Fruit fly (Drosophila melanogaster) whole organism: ENCODE results near the gene Hsc70-3.
"Not testable (repeated sequence)": the region's sequence is repeated elsewhere in the genome, so short reads cannot be mapped to it uniquely, and the experiment has no call there.

Source experiments
- CG8478 ChIP-seq: fragments of >200 bp; optimal IDR thresholded peaks from 2 replicates; lab custom pipeline; 2018; ENCODE audit warnings: inconsistent platforms
- Dll ChIP-seq: fragments of >200 bp; optimal IDR thresholded peaks from 2 replicates; lab custom pipeline; 2017
- EcR ChIP-seq, 2 experiments: fragments of >200 bp; optimal IDR thresholded peaks; 2 replicates each; lab custom pipeline; 2017; ENCODE audit warnings: missing biosample characterization in 2 of 2, missing genetic modification characterization in 2 of 2, missing genetic modification reagents in 2 of 2
- pan ChIP-seq: fragments of >200 bp; optimal IDR thresholded peaks from 2 replicates; lab custom pipeline; 2017
- psq ChIP-seq: fragments of >200 bp; optimal IDR thresholded peaks from 2 replicates; lab custom pipeline; 2017
- usp ChIP-seq: fragments of >200 bp; optimal IDR thresholded peaks from 2 replicates; lab custom pipeline; 2017; ENCODE audit warnings: missing biosample characterization, missing genetic modification characterization, mixed read lengths

Gene Hsc70-3

DNA sequence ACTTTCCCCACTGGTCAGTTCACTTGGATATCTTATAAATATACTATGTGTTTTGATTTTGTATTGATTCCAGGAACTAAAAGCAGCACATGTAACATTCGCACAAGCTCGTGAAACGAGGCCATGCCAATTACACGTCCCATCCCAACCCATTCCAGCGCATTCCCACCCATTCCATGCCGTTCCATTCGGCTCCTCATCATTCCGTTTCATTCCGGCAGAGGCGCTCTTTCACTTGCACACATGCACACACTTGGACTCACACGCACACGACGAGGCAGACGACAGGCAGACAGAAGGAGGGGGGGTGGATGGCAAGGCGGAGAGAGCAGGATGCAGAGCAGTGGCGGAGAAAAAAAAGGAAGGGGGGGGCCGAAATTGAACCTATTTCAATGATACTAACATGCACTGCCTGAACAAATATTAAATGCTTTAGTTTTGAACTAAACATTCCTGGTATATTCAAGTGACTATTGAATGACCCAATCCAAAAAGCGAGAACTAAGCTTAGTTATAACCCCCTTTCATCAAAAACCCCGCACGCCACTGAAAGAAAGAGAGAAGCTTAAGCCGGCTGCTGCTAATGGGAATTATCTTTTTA is 30.8 kb downstream of the Hsc70-3 start:
- TF ChIP-seq pan (lab: Kevin White, UChicago) (no peak), usp (no peak), CG8478 (lab: Kevin White, UChicago) (no peak), EcR (GFP tag; optimal IDR thresholded peaks at IDR 0.05; lab: Kevin White, UChicago) (no peak), psq (lab: Kevin White, UChicago) (no peak), Dll (lab: Kevin White, UChicago) (no peak)

DNA sequence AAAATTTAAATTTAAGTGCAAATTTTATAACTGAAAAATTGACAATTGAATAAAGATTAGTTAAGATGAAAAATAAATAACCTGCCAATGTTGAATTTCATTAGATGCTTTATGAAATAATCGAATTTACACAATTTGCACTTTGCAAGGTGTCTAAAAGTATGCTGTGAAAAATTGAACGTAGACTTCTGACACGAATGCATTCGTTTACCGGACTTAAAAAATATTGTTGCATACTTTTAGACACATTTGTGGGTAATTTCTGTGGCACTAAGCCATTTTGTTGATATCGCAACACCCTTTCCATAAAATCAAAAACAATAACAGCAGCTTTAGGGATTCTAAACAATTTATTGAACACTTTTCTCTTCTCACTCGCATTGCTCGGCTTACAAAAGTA is 37.5 kb downstream of the Hsc70-3 start:
- no peak for TF ChIP-seq usp

DNA sequence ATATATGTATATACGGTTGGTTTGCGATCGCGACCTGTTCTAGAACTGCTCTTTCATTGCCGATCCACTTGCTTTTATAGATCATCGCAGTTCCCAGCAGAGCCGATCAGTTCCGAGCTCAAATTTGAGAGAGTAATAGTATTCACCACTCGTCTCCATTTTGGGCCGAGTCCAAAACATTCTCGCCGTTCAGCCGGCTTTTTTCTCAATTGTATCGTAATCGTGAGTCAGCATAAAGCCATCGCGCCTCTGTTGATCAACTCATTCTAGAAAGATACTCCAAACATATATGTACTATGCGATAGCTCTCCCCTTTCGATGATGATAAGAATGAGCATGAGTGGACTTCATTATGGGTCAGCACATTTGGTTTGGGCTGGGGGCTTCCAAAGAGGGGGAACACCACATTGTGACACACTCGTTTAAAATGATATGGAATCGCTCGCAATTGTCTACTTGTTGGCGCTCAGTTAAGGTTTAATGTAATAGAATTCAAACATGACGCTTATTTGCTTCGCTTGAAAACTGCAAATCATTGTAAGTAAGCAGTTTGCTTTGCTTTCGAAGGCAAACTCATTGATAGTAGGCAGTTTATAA is 42.3 kb downstream of the Hsc70-3 start, which contains the start of gene CG9360:
Gene CG9360 (minus strand): TSS at position 51 of the 597 bp plus-strand sequence.
- TF ChIP-seq psq (lab: Kevin White, UChicago) (no peak), usp (no peak), Dll (lab: Kevin White, UChicago) (no peak), CG8478 (lab: Kevin White, UChicago) (no peak), EcR (GFP tag; optimal IDR thresholded peaks at IDR 0.05; lab: Kevin White, UChicago) (no peak), pan (lab: Kevin White, UChicago) (no peak)

DNA sequence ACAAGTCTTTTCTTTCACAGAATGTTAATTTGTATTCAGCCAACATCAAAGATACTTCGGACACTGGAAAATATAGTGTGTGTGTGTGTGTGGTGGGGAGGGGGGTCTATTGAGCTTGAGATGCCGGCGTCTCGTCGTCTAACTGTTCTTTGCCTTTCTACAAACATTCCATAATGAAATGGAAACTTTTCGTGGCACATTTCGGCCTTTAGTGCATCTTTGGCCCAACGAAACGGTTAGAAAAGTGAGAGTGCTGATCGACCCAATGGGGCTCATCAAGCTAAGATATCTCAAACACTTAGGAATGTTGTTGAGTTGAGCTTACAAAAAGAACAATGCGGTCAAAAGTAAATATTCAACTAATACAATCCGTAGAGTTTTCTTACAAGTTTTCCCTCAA is 50.0 kb downstream of the Hsc70-3 start:
- no peak for TF ChIP-seq usp
- no peak for TF ChIP-seq psq (lab: Kevin White, UChicago)
- TF ChIP-seq EcR (GFP tag; optimal IDR thresholded peaks at IDR 0.05; lab: Kevin White, UChicago): no peak
- no peak for TF ChIP-seq CG8478 (lab: Kevin White, UChicago)
- no peak for TF ChIP-seq Dll (lab: Kevin White, UChicago)
- no peak for TF ChIP-seq pan (lab: Kevin White, UChicago)

DNA sequence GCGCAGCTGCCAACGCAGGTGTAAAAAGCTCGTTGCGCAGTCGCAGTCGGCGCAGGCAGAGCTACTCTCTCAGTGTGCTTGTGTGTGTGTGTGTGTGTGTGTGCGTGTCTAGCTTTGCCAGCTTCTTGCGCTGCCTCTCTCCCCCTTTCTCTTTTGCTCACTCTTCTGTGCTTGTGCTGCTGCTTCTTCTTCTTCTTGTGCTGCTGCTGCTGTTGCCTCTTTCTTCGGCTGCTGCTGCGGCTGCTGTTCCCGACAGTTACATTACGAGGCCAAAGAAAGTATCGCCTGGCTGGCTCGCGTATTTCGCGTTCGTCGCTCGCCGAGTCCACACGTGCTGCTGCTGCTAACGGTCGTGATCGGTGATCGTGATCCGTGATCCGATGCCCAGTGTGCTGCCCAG is 52.9 kb downstream of the Hsc70-3 start, which contains the start of gene m:
Gene m (plus strand): TSS at position 301 of the 400 bp plus-strand sequence.
- not testable (repeated sequence) for TF ChIP-seq CG8478 (lab: Kevin White, UChicago); EcR (GFP tag; optimal IDR thresholded peaks at IDR 0.05; lab: Kevin White, UChicago); usp
